Fruit fly (Drosophila melanogaster) whole organism, embryonic: Measurements from ENCODE around the gene msn.

Experiments used
- Asciz ChIP-seq: fragments of 200-800 bp; sonication (Bioruptor generic); optimal IDR thresholded peaks from 2 replicates; lab custom pipeline; 2017; ENCODE audit warnings: missing biosample characterization, mild to moderate bottlenecking, missing genetic modification characterization, missing genetic modification reagents
- Bteb2 ChIP-seq: fragments of 200-800 bp; sonication (Bioruptor generic); optimal IDR thresholded peaks from 2 replicates; lab custom pipeline; 2016; ENCODE audit warnings: missing biosample characterization, missing genetic modification characterization
- CG10979 ChIP-seq: fragments of 200-800 bp; sonication (Bioruptor generic); optimal IDR thresholded peaks from 2 replicates; lab custom pipeline; 2018; ENCODE audit warnings: missing biosample characterization, mild to moderate bottlenecking, missing genetic modification characterization, moderate library complexity
- CG12071 ChIP-seq: fragments of 200-800 bp; sonication (Bioruptor generic); optimal IDR thresholded peaks from 3 replicates; lab custom pipeline; 2018; ENCODE audit warnings: missing biosample characterization, mild to moderate bottlenecking, missing genetic modification characterization
- CG12769 ChIP-seq: fragments of 200-800 bp; sonication (Bioruptor generic); optimal IDR thresholded peaks from 2 replicates; lab custom pipeline; 2019; ENCODE audit warnings: missing biosample characterization, mild to moderate bottlenecking, missing genetic modification characterization, moderate library complexity
- CG14667 ChIP-seq: fragments of 200-800 bp; sonication (Bioruptor generic); IDR thresholded peaks from 2 replicates; pipeline ENCODE4 v1.3.6; 2022; ENCODE audit warnings: missing biosample characterization, missing genetic modification characterization
- CG1603 ChIP-seq: fragments of 200-800 bp; sonication (Bioruptor generic); optimal IDR thresholded peaks from 2 replicates; lab custom pipeline; 2019; ENCODE audit warnings: missing biosample characterization, mild to moderate bottlenecking, missing genetic modification characterization, moderate library complexity
- CG1647 ChIP-seq: fragments of 200-800 bp; sonication (Bioruptor generic); optimal IDR thresholded peaks from 3 replicates; lab custom pipeline; 2016; ENCODE audit warnings: missing biosample characterization, missing genetic modification characterization
- CG16863 ChIP-seq: fragments of 200-800 bp; sonication (Bioruptor generic); optimal IDR thresholded peaks from 3 replicates; lab custom pipeline; 2016; ENCODE audit warnings: missing biosample characterization, missing genetic modification characterization
- CG17328 ChIP-seq: fragments of 200-800 bp; sonication (Bioruptor generic); IDR thresholded peaks from 2 replicates; pipeline ENCODE4 v1.3.6; 2022; ENCODE audit warnings: missing biosample characterization, missing genetic modification characterization
- CG17359 ChIP-seq: fragments of 200-800 bp; sonication (Bioruptor generic); optimal IDR thresholded peaks from 3 replicates; lab custom pipeline; 2018; ENCODE audit warnings: missing biosample characterization, mild to moderate bottlenecking, missing genetic modification characterization, moderate library complexity
- CG18599 ChIP-seq: fragments of 200-800 bp; sonication (Bioruptor generic); optimal IDR thresholded peaks from 3 replicates; lab custom pipeline; 2017; ENCODE audit warnings: missing biosample characterization, missing genetic modification characterization, mild to moderate bottlenecking, moderate library complexity, missing genetic modification reagents
- CG2202 ChIP-seq: fragments of 200-800 bp; sonication (Bioruptor generic); optimal IDR thresholded peaks from 2 replicates; lab custom pipeline; 2018; ENCODE audit warnings: missing biosample characterization, mild to moderate bottlenecking, missing genetic modification characterization
- CG2678 ChIP-seq: fragments of 200-800 bp; sonication (Bioruptor generic); optimal IDR thresholded peaks from 3 replicates; lab custom pipeline; 2019; ENCODE audit warnings: missing biosample characterization, mild to moderate bottlenecking, missing genetic modification characterization, moderate library complexity
- CG2712 ChIP-seq: fragments of 200-800 bp; optimal IDR thresholded peaks from 3 replicates; lab custom pipeline; 2019; ENCODE audit warnings: missing biosample characterization, mild to moderate bottlenecking, missing genetic modification characterization, moderate library complexity
- CG33557 ChIP-seq: fragments of 200-800 bp; sonication (Bioruptor generic); optimal IDR thresholded peaks from 2 replicates; lab custom pipeline; 2019; ENCODE audit warnings: missing biosample characterization, mild to moderate bottlenecking, missing genetic modification characterization, moderate library complexity
- CG5953 ChIP-seq: fragments of 200-800 bp; sonication (Bioruptor generic); IDR thresholded peaks from 2 replicates; pipeline ENCODE4 v1.3.6; 2022; ENCODE audit warnings: missing biosample characterization, missing genetic modification characterization
- CG7786 ChIP-seq: fragments of 200-800 bp; sonication (Bioruptor generic); optimal IDR thresholded peaks from 2 replicates; lab custom pipeline; 2016; ENCODE audit warnings: missing biosample characterization, missing genetic modification characterization
- CG7987 ChIP-seq: fragments of 200-800 bp; sonication (Bioruptor generic); optimal IDR thresholded peaks from 2 replicates; lab custom pipeline; 2018; ENCODE audit warnings: missing biosample characterization, mild to moderate bottlenecking, missing genetic modification characterization, moderate library complexity
- CG8290 ChIP-seq, 3 experiments: fragments of 200-800 bp; sonication (Bioruptor generic); optimal IDR thresholded peaks; 2 replicates each; lab custom pipeline; 2016 to 2019; ENCODE audit warnings: missing biosample characterization in 3 of 3, missing genetic modification characterization in 3 of 3, mild to moderate bottlenecking in 2 of 3, moderate library complexity in 1 of 3
- D ChIP-seq, 2 experiments: fragments of 200-800 bp in 1 of 2; fragments of >200 bp in 1 of 2; sonication (Bioruptor generic) in 1 of 2; optimal IDR thresholded peaks; 2 replicates in 1 of 2; 3 replicates in 1 of 2; lab custom pipeline; 2017; ENCODE audit warnings: mild to moderate bottlenecking in 1 of 2, missing biosample characterization in 1 of 2, missing genetic modification characterization in 1 of 2, missing genetic modification reagents in 1 of 2
- Drgx ChIP-seq: fragments of 200-800 bp; sonication (Bioruptor generic); IDR thresholded peaks from 2 replicates; pipeline ENCODE4 v1.3.6; 2022; ENCODE audit warnings: missing biosample characterization, missing genetic modification characterization
- Ets65A ChIP-seq: fragments of 200-800 bp; sonication (Bioruptor generic); peaks from one replicate; lab custom pipeline; 2016; ENCODE audit warnings: missing biosample characterization, missing genetic modification characterization
- HLH3B ChIP-seq: fragments of 200-800 bp; sonication (Bioruptor generic); IDR thresholded peaks from 2 replicates; pipeline ENCODE4 v1.3.6; 2022; ENCODE audit warnings: missing biosample characterization, missing genetic modification characterization
- Oli ChIP-seq: fragments of 200-800 bp; sonication (Bioruptor generic); optimal IDR thresholded peaks from 2 replicates; lab custom pipeline; 2018; ENCODE audit warnings: missing biosample characterization, mild to moderate bottlenecking, missing genetic modification characterization, moderate library complexity
- Xbp1 ChIP-seq: fragments of 200-800 bp; sonication (Bioruptor generic); optimal IDR thresholded peaks from 3 replicates; lab custom pipeline; 2016; ENCODE audit warnings: missing biosample characterization, mild to moderate bottlenecking, missing genetic modification characterization
- Xrp1 ChIP-seq: fragments of 200-800 bp; sonication (Bioruptor generic); IDR thresholded peaks from 2 replicates; pipeline ENCODE4 v1.3.6; 2022; ENCODE audit warnings: missing biosample characterization, missing genetic modification characterization
- az2 ChIP-seq: fragments of 200-800 bp; sonication (Bioruptor generic); optimal IDR thresholded peaks from 3 replicates; lab custom pipeline; 2016; ENCODE audit warnings: missing biosample characterization, missing genetic modification characterization
- bsh ChIP-seq, 2 experiments: fragments of 200-800 bp; sonication (Bioruptor generic); optimal IDR thresholded peaks; 2 replicates each; lab custom pipeline; 2017 to 2018; ENCODE audit warnings: mild to moderate bottlenecking in 2 of 2, missing biosample characterization in 2 of 2, missing genetic modification characterization in 2 of 2, moderate library complexity in 1 of 2
- dmrt11E ChIP-seq: fragments of 200-800 bp; sonication (Bioruptor generic); optimal IDR thresholded peaks from 3 replicates; lab custom pipeline; 2018; ENCODE audit warnings: missing biosample characterization, mild to moderate bottlenecking, missing genetic modification characterization, moderate library complexity
- dysf ChIP-seq: fragments of 200-800 bp; sonication (Bioruptor generic); IDR thresholded peaks from 3 replicates; pipeline ENCODE4 v1.3.6; 2022; ENCODE audit warnings: missing biosample characterization, missing genetic modification characterization
- gem ChIP-seq: fragments of 200-800 bp; sonication (Bioruptor generic); optimal IDR thresholded peaks from 2 replicates; lab custom pipeline; 2019; ENCODE audit warnings: missing biosample characterization, mild to moderate bottlenecking, missing genetic modification characterization, moderate library complexity
- gro ChIP-seq: fragments of 200-800 bp; sonication (Bioruptor generic); optimal IDR thresholded peaks from 2 replicates; lab custom pipeline; 2016; ENCODE audit warnings: missing biosample characterization, missing genetic modification characterization
- ind ChIP-seq: fragments of 200-800 bp; sonication (Bioruptor generic); optimal IDR thresholded peaks from 3 replicates; lab custom pipeline; 2016; ENCODE audit warnings: missing biosample characterization, missing genetic modification characterization
- jigr1 ChIP-seq: fragments of 200-800 bp; sonication (Bioruptor generic); IDR thresholded peaks from 3 replicates; pipeline ENCODE4 v1.3.6; 2022; ENCODE audit warnings: missing biosample characterization, missing genetic modification characterization
- kni ChIP-seq: fragments of 200-800 bp; sonication (Bioruptor generic); optimal IDR thresholded peaks from 3 replicates; lab custom pipeline; 2017; ENCODE audit warnings: mild to moderate bottlenecking, missing biosample characterization, missing genetic modification reagents, missing genetic modification characterization
- lmd ChIP-seq: fragments of 200-800 bp; sonication (Bioruptor generic); IDR thresholded peaks from 2 replicates; pipeline ENCODE4 v1.3.6; 2022; ENCODE audit warnings: missing biosample characterization, missing genetic modification characterization
- nerfin-2 ChIP-seq: fragments of 200-800 bp; sonication (Bioruptor generic); IDR thresholded peaks from 2 replicates; pipeline ENCODE4 v1.3.6; 2022; ENCODE audit warnings: missing biosample characterization, missing genetic modification characterization; ENCODE audit not compliant: partially characterized antibody
- peb ChIP-seq: fragments of 200-800 bp; sonication (Bioruptor generic); IDR thresholded peaks from 2 replicates; pipeline ENCODE4 v1.3.6; 2022; ENCODE audit warnings: missing biosample characterization, missing genetic modification characterization
- phol ChIP-seq: fragments of 200-800 bp; sonication (Bioruptor generic); optimal IDR thresholded peaks from 3 replicates; lab custom pipeline; 2018; ENCODE audit warnings: missing biosample characterization, mild to moderate bottlenecking, missing genetic modification characterization, moderate library complexity
- prd ChIP-seq, 3 experiments: fragments of >200 bp in 2 of 3; fragments of 200-800 bp in 1 of 3; sonication (Bioruptor generic) in 1 of 3; optimal IDR thresholded peaks in 2 of 3; IDR thresholded peaks in 1 of 3; 2 replicates in 2 of 3; 3 replicates in 1 of 3; pipeline versions ENCODE4 v1.3.6 to Lab custom; 2017 to 2022; ENCODE audit warnings: missing biosample characterization in 1 of 3, missing genetic modification characterization in 1 of 3
- row ChIP-seq: fragments of 200-800 bp; sonication (Bioruptor generic); IDR thresholded peaks from 3 replicates; pipeline ENCODE4 v1.3.6; 2022; ENCODE audit warnings: missing biosample characterization, missing genetic modification characterization
- sens ChIP-seq: fragments of 200-800 bp; sonication (Bioruptor generic); peaks from one replicate; lab custom pipeline; 2016; ENCODE audit warnings: missing biosample characterization, missing genetic modification characterization
- seq ChIP-seq: fragments of 200-800 bp; sonication (Bioruptor generic); IDR thresholded peaks from 2 replicates; pipeline ENCODE4 v1.3.6; 2022; ENCODE audit warnings: missing biosample characterization, missing genetic modification characterization
- sisA ChIP-seq: fragments of 200-800 bp; sonication (Bioruptor generic); IDR thresholded peaks from 2 replicates; pipeline ENCODE4 v1.3.6; 2022; ENCODE audit warnings: missing biosample characterization, missing genetic modification characterization
- slp2 ChIP-seq: fragments of 200-800 bp; sonication (Bioruptor generic); optimal IDR thresholded peaks from 2 replicates; lab custom pipeline; 2016; ENCODE audit warnings: missing biosample characterization, missing genetic modification characterization
- tup ChIP-seq: fragments of 200-800 bp; sonication (Bioruptor generic); optimal IDR thresholded peaks from 2 replicates; lab custom pipeline; 2016; ENCODE audit warnings: missing biosample characterization, mild to moderate bottlenecking, missing genetic modification characterization, moderate library complexity
- vfl ChIP-seq: fragments of 200-800 bp; sonication (Bioruptor generic); optimal IDR thresholded peaks from 2 replicates; lab custom pipeline; 2016; ENCODE audit warnings: missing biosample characterization, missing genetic modification characterization
- wdn ChIP-seq: fragments of 200-800 bp; sonication (Bioruptor generic); IDR thresholded peaks from 2 replicates; pipeline ENCODE4 v1.3.6; 2022; ENCODE audit warnings: missing biosample characterization, missing genetic modification characterization

msn gene

dm6 chr3L:2533732-2534073 lies 52.6 kb downstream of the msn start (continued):
- TF ChIP-seq lmd (GFP tag; lab: Robert Waterston, UW) (0 out of 2 replicates have a peak, but pooled peaks have one; percentile 20), phol (tag; lab: Kevin White, UChicago) (peak; percentile 41), CG10979 (peak; percentile 47), Asciz (no peak), CG12071 (GFP tag; lab: Kevin White, UChicago) (peak; percentile 14), tup (no peak), dmrt11E (tag; lab: Kevin White, UChicago) (no peak), Drgx (GFP tag; lab: Robert Waterston, UW) (peak; percentile 91), HLH3B (GFP tag; lab: Robert Waterston, UW) (0 out of 2 replicates have a peak, but pooled peaks have one; percentile 31), Ets65A (peak; percentile 75), row (GFP tag; lab: Robert Waterston, UW) (peak; percentile 41; the same call in 2 of the 3 replicates), gem (peak; percentile 32), CG5953 (GFP tag; lab: Robert Waterston, UW) (peak; percentile 12; the same call in 1 of the 2 replicates), peb (GFP tag; lab: Robert Waterston, UW) (0 out of 2 replicates have a peak, but pooled peaks have one; percentile 17), az2 (GFP tag; lab: Kevin White, UChicago) (peak; percentile 18), vfl (GFP tag; lab: Kevin White, UChicago) (no peak), sens (GFP tag; lab: Kevin White, UChicago) (peak; percentile 74), CG1647 (GFP tag; lab: Kevin White, UChicago) (no peak), Oli (tag; lab: Kevin White, UChicago) (peak; percentile 21), CG17328 (GFP tag; lab: Robert Waterston, UW) (0 out of 2 replicates have a peak, but pooled peaks have one; percentile 32), CG18599 (GFP tag; lab: Kevin White, UChicago) (peak; percentile 29), CG8290 (GFP tag; optimal IDR thresholded peaks at IDR 0.05; lab: Kevin White, UChicago) (no peak), CG8290 (tag; optimal IDR thresholded peaks at IDR 0.05; lab: Kevin White, UChicago) (peak in 1 of 2 experiments; percentile 21), gro (GFP tag; lab: Kevin White, UChicago) (no peak), Bteb2 (GFP tag; lab: Kevin White, UChicago) (no peak), prd (optimal IDR thresholded peaks at IDR 0.05; lab: Kevin White, UChicago) (no peak), prd (GFP tag; IDR thresholded peaks at IDR 0.05; lab: Robert Waterston, UW) (peak; percentile 46; the same call in 1 of the 3 replicates), jigr1 (GFP tag; lab: Robert Waterston, UW) (no peak), CG14667 (GFP tag; lab: Robert Waterston, UW) (no peak), kni (GFP tag; lab: Kevin White, UChicago) (no peak), CG7786 (peak; percentile 21), CG17359 (tag; lab: Kevin White, UChicago) (peak; percentile 29), bsh (GFP tag; optimal IDR thresholded peaks at IDR 0.05; lab: Kevin White, UChicago) (peak; percentile 38 to 71), sisA (GFP tag; lab: Robert Waterston, UW) (no peak), CG33557 (no peak), CG16863 (peak; percentile 18), CG7987 (GFP tag; lab: Kevin White, UChicago) (no peak), Xbp1 (GFP tag; lab: Kevin White, UChicago) (peak; percentile 32), seq (0 out of 2 replicates have a peak, but pooled peaks have one; percentile 16), dysf (GFP tag; lab: Robert Waterston, UW) (0 out of 3 replicates have a peak, but pooled peaks have one; percentile 51), wdn (GFP tag; lab: Robert Waterston, UW) (0 out of 2 replicates have a peak, but pooled peaks have one; percentile 25), D (optimal IDR thresholded peaks at IDR 0.05; lab: Kevin White, UChicago) (no peak), D (GFP tag; optimal IDR thresholded peaks at IDR 0.05; lab: Kevin White, UChicago) (peak; percentile 31), Xrp1 (GFP tag; lab: Robert Waterston, UW) (peak; percentile 49; the same call in 1 of the 2 replicates), ind (GFP tag; lab: Kevin White, UChicago) (peak; percentile 39), CG2202 (no peak), slp2 (no peak), CG12769 (tag; lab: Kevin White, UChicago) (no peak), CG2678 (tag; lab: Kevin White, UChicago) (peak; percentile 16), CG1603 (tag; lab: Kevin White, UChicago) (peak; percentile 50), nerfin-2 (no peak), CG2712 (tag; lab: Kevin White, UChicago) (peak; percentile 14)
